Worm (Caenorhabditis elegans) whole organism, dauer: ENCODE results near the gene C06E4.5.

Source experiments
- unc-62 ChIP-seq: sonication (generic microtip); optimal IDR thresholded peaks from 2 replicates; lab custom pipeline; 2017; ENCODE audit warnings: missing biosample characterization, missing genetic modification reagents, missing genetic modification characterization

C06E4.5 gene

DNA sequence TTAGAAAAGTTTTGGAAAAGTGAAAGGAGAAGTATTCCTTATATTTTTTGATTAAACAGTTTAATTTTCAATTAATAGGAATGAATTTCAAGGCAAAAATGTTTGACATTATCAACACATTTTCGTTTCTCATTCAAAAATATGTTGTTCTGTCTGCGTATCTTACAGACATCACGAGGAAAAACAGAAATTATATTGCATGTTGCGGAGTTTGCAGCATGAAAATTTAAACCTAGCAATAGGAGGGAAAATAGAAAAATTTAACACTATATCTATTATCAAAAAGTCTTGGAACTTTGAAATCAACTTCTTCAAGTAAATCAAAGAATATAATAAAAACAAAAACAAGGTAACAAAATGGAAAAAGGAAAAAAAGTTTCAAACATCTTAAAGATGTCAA is 36.3 kb downstream of the C06E4.5 start:
- TF ChIP-seq unc-62, result no peak

DNA sequence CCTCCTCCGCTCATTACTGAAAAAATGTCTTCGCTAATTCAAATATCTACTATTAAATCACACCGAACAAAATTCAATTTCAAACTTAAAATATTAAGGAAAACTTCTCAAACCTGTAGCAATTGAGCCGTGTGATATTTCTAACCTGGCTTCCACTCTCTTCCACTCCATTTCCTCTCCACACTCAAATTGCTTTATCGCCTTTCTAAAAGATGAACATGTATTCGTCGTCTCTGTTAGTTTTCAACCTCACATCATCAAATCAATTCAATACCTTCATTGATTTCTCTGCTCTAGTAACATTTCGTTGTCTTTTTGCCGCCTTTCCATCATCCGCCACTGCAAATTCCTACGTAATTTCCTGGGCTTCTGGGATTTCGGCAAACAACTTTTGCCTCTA is 37.2 kb downstream of the C06E4.5 start, which contains the start of gene F42C5.4:
F42C5.4 (minus strand) TSS at position 171 of the 400 bp plus-strand sequence.
- TF ChIP-seq unc-62, result no peak

DNA sequence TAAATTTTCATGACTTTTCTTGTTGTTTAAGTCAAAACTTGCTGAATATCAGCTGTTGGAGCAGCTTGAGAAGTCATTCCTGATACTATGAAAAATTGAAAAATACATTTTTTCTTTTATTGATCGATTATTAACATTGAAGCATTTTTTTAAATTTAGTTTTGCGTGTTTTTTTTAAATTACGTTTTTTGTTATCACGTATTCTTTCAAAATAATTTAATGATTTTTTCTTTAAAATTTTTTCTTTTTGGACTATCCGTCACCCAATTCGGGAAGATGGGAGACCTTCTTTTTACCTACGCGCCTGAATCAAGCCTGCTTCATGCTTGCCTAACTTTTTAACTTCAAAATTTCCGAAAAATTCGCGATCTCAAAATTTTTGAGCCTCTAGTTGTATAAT is 39.3 kb downstream of the C06E4.5 start, which contains the start of gene F42C5.5:
F42C5.5 (minus strand) TSS at position 101 of the 400 bp plus-strand sequence.
- no peak for TF ChIP-seq unc-62

DNA sequence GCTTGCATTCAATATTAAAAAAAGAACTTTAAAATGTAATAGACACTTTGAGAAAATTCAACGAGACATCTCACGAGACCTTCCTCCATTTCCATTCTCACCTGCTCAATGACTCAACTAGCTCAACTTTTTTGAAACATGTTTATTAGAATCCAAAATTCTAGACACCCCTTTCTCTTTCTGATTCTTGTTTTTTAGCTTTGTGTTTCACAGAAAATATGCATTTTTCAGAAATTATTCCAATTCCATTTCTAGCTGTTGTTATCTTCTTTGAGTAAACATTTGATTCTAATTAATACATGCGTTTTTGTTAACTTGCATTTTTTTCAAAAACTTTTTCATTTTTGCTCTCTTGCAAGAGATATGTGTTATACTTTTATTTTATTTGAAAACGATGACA is 46.7 kb downstream of the C06E4.5 start:
- TF ChIP-seq unc-62, result no peak

DNA sequence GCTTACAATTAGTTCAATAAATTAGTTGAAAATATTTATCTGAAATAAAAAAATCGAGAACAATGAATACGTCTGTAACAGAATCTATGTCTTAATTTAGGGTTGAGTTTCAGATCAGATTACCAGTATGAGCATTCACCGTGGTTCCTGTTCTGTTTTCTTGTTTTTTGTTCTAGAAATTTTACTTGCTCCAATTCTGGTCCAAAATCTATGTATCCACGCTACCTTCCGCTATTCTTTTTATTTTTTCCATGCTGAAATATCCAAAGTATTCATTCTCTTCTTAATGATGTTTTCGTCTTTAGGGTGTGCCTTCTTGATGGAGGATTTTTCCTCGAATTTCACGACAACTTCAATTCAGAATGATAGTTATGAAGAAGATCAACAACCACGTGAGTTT is 50.5 kb downstream of the C06E4.5 start, which contains the start of gene npr-27:
npr-27 (plus strand) TSS at position 301 of the 400 bp plus-strand sequence.
- no peak for TF ChIP-seq unc-62
